Fruit fly (Drosophila melanogaster) whole organism, embryonic: ENCODE results near the gene CG44838.

Experiments used
- Antp ChIP-seq: fragments of 200-800 bp; sonication (Bioruptor generic); optimal IDR thresholded peaks from 3 replicates; lab custom pipeline; 2016; ENCODE audit warnings: missing biosample characterization, missing genetic modification characterization
- Bgb ChIP-seq: fragments of 200-800 bp; sonication (Bioruptor generic); IDR thresholded peaks from 2 replicates; pipeline ENCODE4 v1.3.6; 2022; ENCODE audit warnings: missing biosample characterization, missing genetic modification characterization; ENCODE audit not compliant: partially characterized antibody
- CG10462 ChIP-seq: fragments of 200-800 bp; sonication (Bioruptor generic); optimal IDR thresholded peaks from 2 replicates; lab custom pipeline; 2016; ENCODE audit warnings: missing biosample characterization, missing genetic modification characterization
- CG13424 ChIP-seq: fragments of 200-800 bp; sonication (Bioruptor generic); optimal IDR thresholded peaks from 2 replicates; lab custom pipeline; 2019; ENCODE audit warnings: missing biosample characterization, mild to moderate bottlenecking, missing genetic modification characterization, moderate library complexity
- CG14050 ChIP-seq: fragments of 200-800 bp; sonication (Bioruptor generic); IDR thresholded peaks from 3 replicates; pipeline ENCODE4 v1.3.6; 2022; ENCODE audit warnings: missing biosample characterization, missing genetic modification characterization
- CG16815 ChIP-seq: fragments of 200-800 bp; sonication (Bioruptor generic); optimal IDR thresholded peaks from 3 replicates; lab custom pipeline; 2017; ENCODE audit warnings: missing biosample characterization, mild to moderate bottlenecking, missing genetic modification characterization
- CG17612 ChIP-seq: fragments of 200-800 bp; sonication (Bioruptor generic); IDR thresholded peaks from 2 replicates; pipeline ENCODE4 v1.3.6; 2022; ENCODE audit warnings: missing biosample characterization, missing genetic modification characterization
- CG31365 ChIP-seq: fragments of 200-800 bp; sonication (Bioruptor generic); optimal IDR thresholded peaks from 2 replicates; lab custom pipeline; 2018; ENCODE audit warnings: missing biosample characterization, mild to moderate bottlenecking, missing genetic modification characterization
- CG31388 ChIP-seq: fragments of 200-800 bp; sonication (Bioruptor generic); optimal IDR thresholded peaks from 2 replicates; lab custom pipeline; 2016; ENCODE audit warnings: missing biosample characterization, missing genetic modification characterization
- CG5245 ChIP-seq: fragments of 200-800 bp; sonication (Bioruptor generic); optimal IDR thresholded peaks from 3 replicates; lab custom pipeline; 2016; ENCODE audit warnings: missing biosample characterization, missing genetic modification characterization
- CG6175 ChIP-seq: fragments of 200-800 bp; sonication (Bioruptor generic); IDR thresholded peaks from 3 replicates; pipeline ENCODE4 v1.3.6; 2022; ENCODE audit warnings: missing biosample characterization, missing genetic modification characterization
- CG7372 ChIP-seq: fragments of 200-800 bp; sonication (Bioruptor generic); IDR thresholded peaks from 2 replicates; pipeline ENCODE4 v1.3.6; 2022; ENCODE audit warnings: missing biosample characterization, missing genetic modification characterization
- CG7556 ChIP-seq: fragments of 200-800 bp; sonication (Bioruptor generic); optimal IDR thresholded peaks from 2 replicates; lab custom pipeline; 2017; ENCODE audit warnings: missing biosample characterization, mild to moderate bottlenecking, missing genetic modification characterization
- CG8290 ChIP-seq, 3 experiments: fragments of 200-800 bp; sonication (Bioruptor generic); optimal IDR thresholded peaks; 2 replicates each; lab custom pipeline; 2016 to 2019; ENCODE audit warnings: missing biosample characterization in 3 of 3, missing genetic modification characterization in 3 of 3, mild to moderate bottlenecking in 2 of 3, moderate library complexity in 1 of 3
- CG9437 ChIP-seq: fragments of 200-800 bp; sonication (Bioruptor generic); optimal IDR thresholded peaks from 2 replicates; lab custom pipeline; 2018; ENCODE audit warnings: missing biosample characterization, mild to moderate bottlenecking, missing genetic modification characterization
- CG9932 ChIP-seq: fragments of 200-800 bp; sonication (Bioruptor generic); IDR thresholded peaks from 2 replicates; pipeline ENCODE4 v1.3.6; 2022; ENCODE audit warnings: missing biosample characterization, missing genetic modification characterization
- CrebB ChIP-seq: fragments of 200-800 bp; sonication (Bioruptor generic); optimal IDR thresholded peaks from 3 replicates; lab custom pipeline; 2018; ENCODE audit warnings: missing biosample characterization, mild to moderate bottlenecking, missing genetic modification characterization
- Dad ChIP-seq: fragments of 200-800 bp; sonication (Bioruptor generic); optimal IDR thresholded peaks from 3 replicates; lab custom pipeline; 2016; ENCODE audit warnings: missing biosample characterization, missing genetic modification characterization
- Gsc ChIP-seq: fragments of 200-800 bp; sonication (Bioruptor generic); IDR thresholded peaks from 2 replicates; pipeline ENCODE4 v1.3.6; 2022; ENCODE audit warnings: missing biosample characterization, missing genetic modification characterization
- Hr78 ChIP-seq, 2 experiments: fragments of 200-800 bp in 1 of 2; fragments of >200 bp in 1 of 2; sonication (Bioruptor generic) in 1 of 2; optimal IDR thresholded peaks; 2 replicates each; lab custom pipeline; 2017 to 2019; ENCODE audit warnings: missing biosample characterization in 2 of 2, missing genetic modification characterization in 2 of 2, mild to moderate bottlenecking in 1 of 2, moderate library complexity in 1 of 2
- Kr ChIP-seq: fragments of 200-800 bp; sonication (Bioruptor generic); optimal IDR thresholded peaks from 2 replicates; lab custom pipeline; 2017; ENCODE audit warnings: missing biosample characterization, mild to moderate bottlenecking, missing genetic modification characterization
- Med ChIP-seq: fragments of 200-800 bp; sonication (Bioruptor generic); peaks from one replicate; lab custom pipeline; 2016; ENCODE audit warnings: missing biosample characterization, missing genetic modification characterization, mild to moderate bottlenecking, inconsistent platforms, moderate library complexity
- Nf-YB ChIP-seq: fragments of 200-800 bp; sonication (Bioruptor generic); optimal IDR thresholded peaks from 3 replicates; lab custom pipeline; 2019; ENCODE audit warnings: missing biosample characterization, mild to moderate bottlenecking, missing genetic modification characterization, moderate library complexity
- Oli ChIP-seq: fragments of 200-800 bp; sonication (Bioruptor generic); optimal IDR thresholded peaks from 2 replicates; lab custom pipeline; 2018; ENCODE audit warnings: missing biosample characterization, mild to moderate bottlenecking, missing genetic modification characterization, moderate library complexity
- Six4 ChIP-seq: fragments of 200-800 bp; sonication (Bioruptor generic); optimal IDR thresholded peaks from 2 replicates; lab custom pipeline; 2016; ENCODE audit warnings: missing biosample characterization, missing genetic modification characterization
- Tbp ChIP-seq: fragments of >200 bp; optimal IDR thresholded peaks from 2 replicates; lab custom pipeline; 2018; ENCODE audit warnings: missing biosample characterization, missing genetic modification characterization
- Trl ChIP-seq, 3 experiments: fragments of >200 bp in 2 of 3; fragments of 200-800 bp in 1 of 3; sonication (Bioruptor generic) in 1 of 3; optimal IDR thresholded peaks; 2 replicates in 1 of 3; 3 replicates in 2 of 3; lab custom pipeline; 2016 to 2017; ENCODE audit warnings: missing biosample characterization in 1 of 3, missing genetic modification characterization in 1 of 3
- abd-A ChIP-seq: fragments of 200-800 bp; sonication (Bioruptor generic); optimal IDR thresholded peaks from 3 replicates; lab custom pipeline; 2019; ENCODE audit warnings: missing biosample characterization, mild to moderate bottlenecking, missing genetic modification characterization, moderate library complexity
- bigmax ChIP-seq: fragments of 200-800 bp; sonication (Bioruptor generic); optimal IDR thresholded peaks from 2 replicates; lab custom pipeline; 2018; ENCODE audit warnings: missing biosample characterization, mild to moderate bottlenecking, missing genetic modification characterization
- cad ChIP-seq: fragments of >200 bp; optimal IDR thresholded peaks from 2 replicates; lab custom pipeline; 2017; ENCODE audit warnings: missing biosample characterization, missing genetic modification characterization
- cwo ChIP-seq: fragments of 200-800 bp; sonication (Bioruptor generic); optimal IDR thresholded peaks from 3 replicates; lab custom pipeline; 2017; ENCODE audit warnings: missing biosample characterization, missing genetic modification characterization, mild to moderate bottlenecking, moderate library complexity, missing genetic modification reagents
- da ChIP-seq: fragments of 200-800 bp; sonication (Bioruptor generic); optimal IDR thresholded peaks from 2 replicates; lab custom pipeline; 2016; ENCODE audit warnings: missing biosample characterization, missing genetic modification characterization
- dysf ChIP-seq: fragments of 200-800 bp; sonication (Bioruptor generic); IDR thresholded peaks from 3 replicates; pipeline ENCODE4 v1.3.6; 2022; ENCODE audit warnings: missing biosample characterization, missing genetic modification characterization
- eve ChIP-seq, 2 experiments: fragments of >200 bp; optimal IDR thresholded peaks; 2 replicates each; lab custom pipeline; 2017; ENCODE audit warnings: missing biosample characterization in 2 of 2, missing genetic modification characterization in 2 of 2
- eyg ChIP-seq: fragments of 200-800 bp; sonication (Bioruptor generic); optimal IDR thresholded peaks from 3 replicates; lab custom pipeline; 2016; ENCODE audit warnings: missing biosample characterization, missing genetic modification characterization
- hkb ChIP-seq, 2 experiments: fragments of 200-800 bp in 1 of 2; fragments of >200 bp in 1 of 2; sonication (Bioruptor generic) in 1 of 2; IDR thresholded peaks in 1 of 2; optimal IDR thresholded peaks in 1 of 2; 2 replicates each; pipeline versions ENCODE4 v1.3.6 to Lab custom; 2017 to 2022; ENCODE audit warnings: missing biosample characterization in 1 of 2, missing genetic modification characterization in 1 of 2
- jumu ChIP-seq: fragments of 200-800 bp; sonication (Bioruptor generic); optimal IDR thresholded peaks from 3 replicates; lab custom pipeline; 2016; ENCODE audit warnings: missing biosample characterization, missing genetic modification characterization
- lola ChIP-seq, 3 experiments: fragments of >200 bp in 2 of 3; fragments of 200-800 bp in 1 of 3; sonication (Bioruptor generic) in 1 of 3; optimal IDR thresholded peaks; 2 replicates each; lab custom pipeline; 2017 to 2019; ENCODE audit warnings: missing biosample characterization in 3 of 3, missing genetic modification characterization in 3 of 3, mild to moderate bottlenecking in 1 of 3, moderate library complexity in 1 of 3
- ranshi ChIP-seq: fragments of 200-800 bp; sonication (Bioruptor generic); IDR thresholded peaks from 2 replicates; pipeline ENCODE4 v1.3.6; 2022; ENCODE audit warnings: missing biosample characterization, missing genetic modification characterization
- row ChIP-seq: fragments of 200-800 bp; sonication (Bioruptor generic); IDR thresholded peaks from 3 replicates; pipeline ENCODE4 v1.3.6; 2022; ENCODE audit warnings: missing biosample characterization, missing genetic modification characterization
- run ChIP-seq: fragments of 200-800 bp; sonication (Bioruptor generic); optimal IDR thresholded peaks from 3 replicates; lab custom pipeline; 2018; ENCODE audit warnings: missing biosample characterization, mild to moderate bottlenecking, missing genetic modification characterization
- schlank ChIP-seq: fragments of 200-800 bp; sonication (Bioruptor generic); optimal IDR thresholded peaks from 2 replicates; lab custom pipeline; 2018; ENCODE audit warnings: missing biosample characterization, mild to moderate bottlenecking, missing genetic modification characterization
- scrt ChIP-seq: fragments of 200-800 bp; sonication (Bioruptor generic); optimal IDR thresholded peaks from 2 replicates; lab custom pipeline; 2018; ENCODE audit warnings: missing biosample characterization, mild to moderate bottlenecking, missing genetic modification characterization, moderate library complexity
- sob ChIP-seq: fragments of 200-800 bp; sonication (Bioruptor generic); IDR thresholded peaks from 2 replicates; pipeline ENCODE4 v1.3.6; 2022; ENCODE audit warnings: missing biosample characterization, missing genetic modification characterization
- stc ChIP-seq: fragments of 200-800 bp; sonication (Bioruptor generic); IDR thresholded peaks from 2 replicates; pipeline ENCODE4 v1.3.6; 2022; ENCODE audit warnings: missing biosample characterization, missing genetic modification characterization
- tll ChIP-seq, 2 experiments: fragments of 200-800 bp in 1 of 2; fragments of >200 bp in 1 of 2; sonication (Bioruptor generic) in 1 of 2; optimal IDR thresholded peaks; 2 replicates each; lab custom pipeline; 2017 to 2019; ENCODE audit warnings: missing biosample characterization in 2 of 2, missing genetic modification characterization in 2 of 2, mild to moderate bottlenecking in 1 of 2, moderate library complexity in 1 of 2
- trem ChIP-seq: fragments of 200-800 bp; optimal IDR thresholded peaks from 3 replicates; lab custom pipeline; 2019; ENCODE audit warnings: missing biosample characterization, mild to moderate bottlenecking, missing genetic modification characterization, moderate library complexity
- zf30C ChIP-seq: fragments of 200-800 bp; sonication (Bioruptor generic); optimal IDR thresholded peaks from 3 replicates; lab custom pipeline; 2018; ENCODE audit warnings: missing biosample characterization, mild to moderate bottlenecking, missing genetic modification characterization
- zfh1 ChIP-seq: fragments of 200-800 bp; sonication (Bioruptor generic); IDR thresholded peaks from 3 replicates; pipeline ENCODE4 v1.3.6; 2022; ENCODE audit warnings: missing biosample characterization, missing genetic modification characterization

CG44838 gene

dm6 chr3L:9468261-9468890, 7.5 kb downstream of the CG44838 start (continued):
- TF ChIP-seq Hr78 (GFP tag; optimal IDR thresholded peaks at IDR 0.05; lab: Kevin White, UChicago) = no peak
- no peak for TF ChIP-seq CG8290 (GFP tag; optimal IDR thresholded peaks at IDR 0.05; lab: Kevin White, UChicago)
- peak in 1 of 2 experiments; percentile 1 for TF ChIP-seq CG8290 (tag; optimal IDR thresholded peaks at IDR 0.05; lab: Kevin White, UChicago)
- no peak for TF ChIP-seq hkb (optimal IDR thresholded peaks at IDR 0.05; lab: Kevin White, UChicago)
- no peak; the same call in 1 of the 2 replicates for TF ChIP-seq hkb (GFP tag; IDR thresholded peaks at IDR 0.05; lab: Robert Waterston, UW)
- peak; percentile 36; the same call in 1 of the 3 replicates for TF ChIP-seq dysf (GFP tag; lab: Robert Waterston, UW)
- peak; percentile 47 for TF ChIP-seq cwo (GFP tag; lab: Kevin White, UChicago)
- TF ChIP-seq jumu (GFP tag; lab: Kevin White, UChicago) = no peak
- no peak for TF ChIP-seq da (GFP tag; lab: Kevin White, UChicago)
- TF ChIP-seq Tbp (GFP tag; lab: Kevin White, UChicago) = no peak
- TF ChIP-seq Nf-YB = no peak
- no peak for TF ChIP-seq CG31365 (tag; lab: Kevin White, UChicago)
- no peak for TF ChIP-seq Six4
- no peak for TF ChIP-seq tll (GFP tag; optimal IDR thresholded peaks at IDR 0.05; lab: Kevin White, UChicago)
- TF ChIP-seq eyg (GFP tag; lab: Kevin White, UChicago) = no peak
- no peak for TF ChIP-seq stc (GFP tag; lab: Robert Waterston, UW)
- TF ChIP-seq run (tag; lab: Kevin White, UChicago) = no peak
- TF ChIP-seq CG16815 = no peak
- no peak for TF ChIP-seq lola (GFP tag; optimal IDR thresholded peaks at IDR 0.05; lab: Kevin White, UChicago)
- no peak for TF ChIP-seq CG17612
- no peak; the same call in 1 of the 2 replicates for TF ChIP-seq sob (GFP tag; lab: Robert Waterston, UW)
- no peak for TF ChIP-seq zfh1 (GFP tag; lab: Robert Waterston, UW)
- TF ChIP-seq Dad (GFP tag; lab: Kevin White, UChicago) = no peak
- TF ChIP-seq CG7556 (GFP tag; lab: Kevin White, UChicago) = peak; percentile 56
- no peak for TF ChIP-seq ranshi
- TF ChIP-seq CG5245 (GFP tag; lab: Kevin White, UChicago) = no peak
- TF ChIP-seq Oli (tag; lab: Kevin White, UChicago) = peak; percentile 31
- TF ChIP-seq CG10462 (GFP tag; lab: Kevin White, UChicago) = no peak
- TF ChIP-seq Bgb (GFP tag; lab: Robert Waterston, UW) = no peak
- TF ChIP-seq CG6175 = no peak
- TF ChIP-seq Trl (optimal IDR thresholded peaks at IDR 0.05; lab: Kevin White, UChicago) = no peak
- no peak for TF ChIP-seq Trl (GFP tag; optimal IDR thresholded peaks at IDR 0.05; lab: Kevin White, UChicago)
- TF ChIP-seq CG31388 (GFP tag; lab: Kevin White, UChicago) = no peak
- no peak for TF ChIP-seq abd-A (tag; lab: Kevin White, UChicago)
- no peak for TF ChIP-seq eve (GFP tag; optimal IDR thresholded peaks at IDR 0.05; lab: Kevin White, UChicago)
- peak; percentile 76 for TF ChIP-seq Med (GFP tag; lab: Kevin White, UChicago)
- TF ChIP-seq scrt (GFP tag; lab: Kevin White, UChicago) = peak; percentile 11
- TF ChIP-seq CG9932 = peak; percentile 12; the same call in 1 of the 2 replicates
- TF ChIP-seq schlank = no peak
- TF ChIP-seq Antp = no peak
- TF ChIP-seq cad (GFP tag; lab: Kevin White, UChicago) = no peak
- TF ChIP-seq Gsc = no peak
- TF ChIP-seq trem (tag; lab: Kevin White, UChicago) = no peak
- TF ChIP-seq CG9437 = peak; percentile 11
- peak; percentile 35; the same call in 2 of the 3 replicates for TF ChIP-seq row
- no peak for TF ChIP-seq bigmax (GFP tag; lab: Kevin White, UChicago)
- no peak for TF ChIP-seq Kr (GFP tag; lab: Kevin White, UChicago)
- TF ChIP-seq zf30C (GFP tag; lab: Kevin White, UChicago) = no peak
- TF ChIP-seq CG14050 (GFP tag; lab: Robert Waterston, UW) = no peak
- TF ChIP-seq CrebB (tag; lab: Kevin White, UChicago) = no peak
- TF ChIP-seq CG7372 (GFP tag; lab: Robert Waterston, UW) = no peak
- TF ChIP-seq CG13424 (tag; lab: Kevin White, UChicago) = peak; percentile 4
